Worm (Caenorhabditis elegans): ENCODE results near the gene C08H9.15.

ce11 chrII:9880826-9881225, at the start of gene C08H9.15:
- TF ChIP-seq snpc-4 (tag; optimal IDR thresholded peaks at IDR 0.05) (no peak), ceh-44 (GFP tag; IDR thresholded peaks at IDR 0.05) (no peak)
